Fruit fly (Drosophila melanogaster) whole organism, wandering third instar larva: ENCODE results near the gene CG7523.

Experiments used
- Abd-B ChIP-seq: fragments of >200 bp; optimal IDR thresholded peaks from 2 replicates; lab custom pipeline; 2017; ENCODE audit warnings: missing biosample characterization, missing genetic modification characterization
- CG32264 ChIP-seq: fragments of 200-800 bp; sonication (Bioruptor generic); optimal IDR thresholded peaks from 2 replicates; lab custom pipeline; 2016; ENCODE audit warnings: missing biosample characterization, missing genetic modification characterization
- CG9705 ChIP-seq: fragments of 200-800 bp; sonication (Bioruptor generic); optimal IDR thresholded peaks from 2 replicates; lab custom pipeline; 2018; ENCODE audit warnings: missing biosample characterization, mild to moderate bottlenecking, missing genetic modification characterization
- CrebA ChIP-seq: fragments of 200-800 bp; sonication (Bioruptor generic); optimal IDR thresholded peaks from 2 replicates; lab custom pipeline; 2016; ENCODE audit warnings: missing biosample characterization, mild to moderate bottlenecking, missing genetic modification characterization, borderline replicate concordance
- Dfd ChIP-seq: fragments of >200 bp; optimal IDR thresholded peaks from 2 replicates; lab custom pipeline; 2017; ENCODE audit warnings: missing biosample characterization, missing genetic modification characterization
- Dif ChIP-seq: fragments of 200-275, 200-300 bp; sonication (Bioruptor generic); optimal IDR thresholded peaks from 2 replicates; lab custom pipeline; 2018; ENCODE audit warnings: missing biosample characterization, missing genetic modification characterization; ENCODE audit not compliant: partially characterized antibody
- GATAd ChIP-seq: sonication (Bioruptor generic); optimal IDR thresholded peaks from 2 replicates; lab custom pipeline; 2016; ENCODE audit warnings: missing biosample characterization, missing genetic modification characterization
- HLH106 ChIP-seq: fragments of 200-800 bp; optimal IDR thresholded peaks from 3 replicates; lab custom pipeline; 2019; ENCODE audit warnings: missing biosample characterization, mild to moderate bottlenecking, missing genetic modification characterization, moderate library complexity
- Hnf4 ChIP-seq: fragments of 200-800 bp; sonication (Bioruptor generic); optimal IDR thresholded peaks from 2 replicates; lab custom pipeline; 2016; ENCODE audit warnings: missing biosample characterization, mild to moderate bottlenecking, missing genetic modification characterization
- Hr78 ChIP-seq: fragments of >200 bp; optimal IDR thresholded peaks from 2 replicates; lab custom pipeline; 2017; ENCODE audit warnings: missing biosample characterization, missing genetic modification characterization
- Hr83 ChIP-seq: fragments of 200-300 bp; sonication (Bioruptor generic); optimal IDR thresholded peaks from 2 replicates; lab custom pipeline; 2016; ENCODE audit warnings: missing biosample characterization, mild to moderate bottlenecking, missing genetic modification characterization, moderate library complexity; ENCODE audit not compliant: poor library complexity, severe bottlenecking
- Jra ChIP-seq: sonication (Bioruptor generic); optimal IDR thresholded peaks from 2 replicates; lab custom pipeline; 2016; ENCODE audit warnings: missing biosample characterization, missing genetic modification characterization
- Mio ChIP-seq: sonication (Bioruptor generic); optimal IDR thresholded peaks from 2 replicates; lab custom pipeline; 2016; ENCODE audit warnings: missing biosample characterization, missing genetic modification characterization
- Myc ChIP-seq: fragments of >200 bp; optimal IDR thresholded peaks from 2 replicates; lab custom pipeline; 2017
- N ChIP-seq: fragments of >200 bp; optimal IDR thresholded peaks from 2 replicates; lab custom pipeline; 2018; ENCODE audit warnings: missing biosample characterization, missing external identifiers, missing genetic modification characterization
- OdsH ChIP-seq: fragments of 200-800 bp; sonication (Bioruptor generic); optimal IDR thresholded peaks from 2 replicates; lab custom pipeline; 2016; ENCODE audit warnings: missing biosample characterization, mild to moderate bottlenecking, missing genetic modification characterization
- Rel ChIP-seq, 2 experiments: fragments of 200-800 bp; sonication (Bioruptor generic) in 1 of 2; optimal IDR thresholded peaks; 2 replicates in 1 of 2; 3 replicates in 1 of 2; lab custom pipeline; 2016 to 2019; ENCODE audit warnings: mild to moderate bottlenecking in 2 of 2, missing biosample characterization in 2 of 2, missing genetic modification characterization in 2 of 2, moderate library complexity in 1 of 2
- Sp1 ChIP-seq: fragments of 200-800 bp; sonication (Bioruptor generic); optimal IDR thresholded peaks from 3 replicates; lab custom pipeline; 2019; ENCODE audit warnings: missing biosample characterization, mild to moderate bottlenecking, missing genetic modification characterization, moderate library complexity
- Vsx2 ChIP-seq: fragments of 200-300, 225-300 bp; sonication (Bioruptor generic); optimal IDR thresholded peaks from 2 replicates; lab custom pipeline; 2018; ENCODE audit warnings: missing biosample characterization, missing genetic modification characterization; ENCODE audit not compliant: partially characterized antibody
- br ChIP-seq: fragments of 200-800 bp; sonication (Bioruptor generic); optimal IDR thresholded peaks from 2 replicates; lab custom pipeline; 2016; ENCODE audit warnings: missing biosample characterization, missing genetic modification characterization
- brk ChIP-seq: fragments of 200-800 bp; sonication (Bioruptor generic); optimal IDR thresholded peaks from 2 replicates; lab custom pipeline; 2016; ENCODE audit warnings: missing biosample characterization, mild to moderate bottlenecking, missing genetic modification characterization
- dl ChIP-seq, 2 experiments: fragments of 175-275, 200-275 bp in 1 of 2; fragments of 200-275 bp in 1 of 2; sonication (Bioruptor generic); optimal IDR thresholded peaks; lab custom pipeline; 2018; ENCODE audit warnings: mild to moderate bottlenecking in 2 of 2, missing biosample characterization in 2 of 2, missing genetic modification characterization in 2 of 2, moderate library complexity in 2 of 2; ENCODE audit not compliant: partially characterized antibody in 2 of 2, insufficient read depth in 1 of 2
- dmrt93B ChIP-seq: fragments of 200-800 bp; sonication (Bioruptor generic); optimal IDR thresholded peaks from 2 replicates; lab custom pipeline; 2018; ENCODE audit warnings: missing biosample characterization, mild to moderate bottlenecking, missing genetic modification characterization
- dsf ChIP-seq: sonication (Bioruptor generic); optimal IDR thresholded peaks from 2 replicates; lab custom pipeline; 2016; ENCODE audit warnings: missing biosample characterization, missing genetic modification characterization, borderline replicate concordance
- ey ChIP-seq: fragments of 200-800 bp; sonication (Bioruptor generic); optimal IDR thresholded peaks from 2 replicates; lab custom pipeline; 2016; ENCODE audit warnings: missing biosample characterization, missing genetic modification characterization
- foxo ChIP-seq, 2 experiments: fragments of 200-800 bp; sonication (Bioruptor generic); optimal IDR thresholded peaks; 2 replicates in 1 of 2; 3 replicates in 1 of 2; lab custom pipeline; 2016 to 2017; ENCODE audit warnings: missing biosample characterization in 2 of 2, missing genetic modification characterization in 2 of 2
- fru ChIP-seq: fragments of 200-800 bp; sonication (Bioruptor generic); optimal IDR thresholded peaks from 3 replicates; lab custom pipeline; 2016; ENCODE audit warnings: missing biosample characterization, mild to moderate bottlenecking, missing genetic modification characterization
- h ChIP-seq: fragments of 200-800 bp; sonication (Bioruptor generic); optimal IDR thresholded peaks from 3 replicates; lab custom pipeline; 2016; ENCODE audit warnings: missing biosample characterization, mild to moderate bottlenecking, missing genetic modification characterization
- jim ChIP-seq: fragments of 175-275, 200-325 bp; sonication (Bioruptor generic); optimal IDR thresholded peaks from 2 replicates; lab custom pipeline; 2016; ENCODE audit warnings: missing biosample characterization, mild to moderate bottlenecking, missing genetic modification characterization
- lola ChIP-seq: fragments of >200 bp; optimal IDR thresholded peaks from 2 replicates; lab custom pipeline; 2017; ENCODE audit warnings: missing biosample characterization, missing genetic modification characterization
- pan ChIP-seq: fragments of >200 bp; optimal IDR thresholded peaks from 2 replicates; lab custom pipeline; 2017
- psq ChIP-seq: fragments of 200-800 bp; sonication (Bioruptor generic); optimal IDR thresholded peaks from 3 replicates; lab custom pipeline; 2017; ENCODE audit warnings: missing biosample characterization, mild to moderate bottlenecking, missing genetic modification characterization, moderate library complexity
- rgr ChIP-seq: fragments of 200-800 bp; sonication (Bioruptor generic); optimal IDR thresholded peaks from 3 replicates; lab custom pipeline; 2016; ENCODE audit warnings: missing biosample characterization, mild to moderate bottlenecking, missing genetic modification characterization
- sage ChIP-seq: fragments of 200-800 bp; sonication (Bioruptor generic); optimal IDR thresholded peaks from 2 replicates; lab custom pipeline; 2016; ENCODE audit warnings: missing biosample characterization, mild to moderate bottlenecking, missing genetic modification characterization
- sv ChIP-seq: fragments of 200-800 bp; sonication (Bioruptor generic); optimal IDR thresholded peaks from 3 replicates; lab custom pipeline; 2016; ENCODE audit warnings: missing biosample characterization, missing genetic modification characterization
- tai ChIP-seq: sonication (Bioruptor generic); optimal IDR thresholded peaks from 2 replicates; lab custom pipeline; 2016; ENCODE audit warnings: missing biosample characterization, missing genetic modification characterization
- usp ChIP-seq: fragments of >200 bp; optimal IDR thresholded peaks from 2 replicates; lab custom pipeline; 2017; ENCODE audit warnings: missing biosample characterization, missing genetic modification characterization
- woc ChIP-seq: sonication (Bioruptor generic); optimal IDR thresholded peaks from 2 replicates; lab custom pipeline; 2016; ENCODE audit warnings: missing biosample characterization, mild to moderate bottlenecking, missing genetic modification characterization

CG7523 gene

DNA sequence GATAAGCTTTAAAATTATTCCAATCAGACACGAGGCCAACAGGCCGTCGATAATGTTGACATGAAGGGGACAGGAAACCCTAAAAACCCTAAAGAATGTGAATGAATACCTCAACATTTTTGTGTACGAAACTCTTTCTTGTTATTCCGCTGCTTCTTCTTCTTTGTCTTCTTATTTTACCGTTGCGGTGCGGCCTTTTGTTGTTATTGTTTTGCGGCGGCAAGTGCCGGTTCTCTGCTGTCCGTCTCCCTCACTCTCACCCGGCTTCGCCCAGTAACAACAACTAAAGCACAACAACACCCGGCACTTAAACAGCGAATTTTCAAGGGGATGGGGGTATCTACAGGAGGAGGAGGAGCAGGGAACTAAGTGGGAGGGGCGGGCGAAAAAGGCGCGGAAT lies 43.7 kb upstream of the CG7523 start:
- no peak for TF ChIP-seq HLH106
- no peak for TF ChIP-seq Vsx2
- no peak for TF ChIP-seq N (GFP tag; lab: Kevin White, UChicago)
- no peak for TF ChIP-seq GATAd (GFP tag; lab: Kevin White, UChicago)
- TF ChIP-seq CrebA (GFP tag; lab: Kevin White, UChicago) = no peak
- TF ChIP-seq woc (GFP tag; lab: Kevin White, UChicago) = no peak
- TF ChIP-seq CG9705 = no peak
- TF ChIP-seq dl (GFP tag; optimal IDR thresholded peaks at IDR 0.05; lab: Kevin White, UChicago; ENCODE audit: insufficient read depth in 1 of 2, partially characterized antibody in 2 of 2) = no peak
- no peak for TF ChIP-seq sage (GFP tag; lab: Kevin White, UChicago)
- no peak for TF ChIP-seq Dif
- no peak for TF ChIP-seq lola (GFP tag; lab: Kevin White, UChicago)
- no peak for TF ChIP-seq jim (GFP tag; lab: Kevin White, UChicago)
- TF ChIP-seq ey (GFP tag; lab: Kevin White, UChicago) = no peak
- TF ChIP-seq Rel (GFP tag; optimal IDR thresholded peaks at IDR 0.05; lab: Kevin White, UChicago) = no peak
- TF ChIP-seq Rel (tag; optimal IDR thresholded peaks at IDR 0.05; lab: Kevin White, UChicago) = no peak
- TF ChIP-seq foxo (GFP tag; optimal IDR thresholded peaks at IDR 0.05; lab: Kevin White, UChicago) = no peak

DNA sequence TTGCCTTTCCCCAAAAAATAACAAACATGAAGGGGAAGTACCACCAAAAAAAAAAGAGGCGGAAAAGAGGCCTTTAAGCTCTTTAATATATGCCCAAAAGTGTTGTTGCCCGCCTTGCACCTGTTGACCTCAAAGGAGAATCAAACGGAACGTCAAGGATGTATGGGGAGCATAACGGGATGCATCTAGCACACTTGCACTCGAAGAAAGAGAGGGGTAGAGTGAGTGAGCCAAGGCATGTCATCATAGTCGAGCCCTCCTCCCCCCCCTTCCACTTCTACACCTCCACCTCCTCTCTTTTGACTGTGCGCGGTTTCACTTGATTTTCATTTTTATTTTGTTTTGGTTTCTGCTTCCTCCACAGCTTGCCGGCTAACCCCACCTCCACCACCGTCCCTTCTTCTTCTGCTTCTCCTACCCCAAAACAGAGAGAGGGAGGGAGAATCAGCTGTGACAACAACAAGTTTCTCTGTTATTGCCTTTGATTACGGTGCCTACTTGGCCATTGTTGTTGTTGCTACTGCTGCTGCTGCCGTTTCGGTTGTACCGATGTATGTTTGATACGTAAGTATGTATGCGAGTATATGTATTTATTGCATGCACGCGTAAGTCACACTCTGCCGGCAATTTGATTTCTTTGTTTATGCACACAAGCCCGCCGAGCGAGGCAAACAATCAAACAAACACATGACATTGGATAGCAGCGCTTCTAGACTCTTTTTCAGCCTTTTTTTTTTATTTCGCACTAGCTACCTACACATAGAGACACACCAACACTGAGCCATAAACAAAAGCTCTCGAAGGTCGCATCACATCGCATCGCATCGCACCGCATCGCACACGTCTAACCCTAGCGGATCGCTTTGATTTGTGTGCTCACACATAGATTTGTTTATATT lies 42.2 kb upstream of the CG7523 start:
- TF ChIP-seq OdsH (GFP tag; lab: Kevin White, UChicago) (no peak), Jra (GFP tag; lab: Kevin White, UChicago) (no peak), ey (GFP tag; lab: Kevin White, UChicago) (no peak), N (GFP tag; lab: Kevin White, UChicago) (no peak), Hr83 (peak; percentile 81), CG32264 (GFP tag; lab: Kevin White, UChicago) (no peak), dmrt93B (GFP tag; lab: Kevin White, UChicago) (no peak), Sp1 (GFP tag; lab: Kevin White, UChicago) (no peak), dl (GFP tag; optimal IDR thresholded peaks at IDR 0.05; lab: Kevin White, UChicago; ENCODE audit: insufficient read depth in 1 of 2, partially characterized antibody in 2 of 2) (no peak), Dif (no peak), CrebA (GFP tag; lab: Kevin White, UChicago) (no peak), usp (GFP tag; lab: Kevin White, UChicago) (no peak), Myc (lab: Kevin White, UChicago) (no peak), Rel (GFP tag; optimal IDR thresholded peaks at IDR 0.05; lab: Kevin White, UChicago) (no peak), Rel (tag; optimal IDR thresholded peaks at IDR 0.05; lab: Kevin White, UChicago) (peak; percentile 65), Dfd (no peak), Hnf4 (GFP tag; lab: Kevin White, UChicago) (peak; percentile 19), Hr78 (GFP tag; lab: Kevin White, UChicago) (no peak), brk (no peak), sage (GFP tag; lab: Kevin White, UChicago) (no peak), Vsx2 (no peak), tai (no peak), fru (GFP tag; lab: Kevin White, UChicago) (no peak), psq (GFP tag; lab: Kevin White, UChicago) (peak; percentile 89), Mio (no peak), sv (no peak), h (GFP tag; lab: Kevin White, UChicago) (peak; percentile 21), jim (GFP tag; lab: Kevin White, UChicago) (peak; percentile 22), foxo (GFP tag; optimal IDR thresholded peaks at IDR 0.05; lab: Kevin White, UChicago) (peak in 1 of 2 experiments; percentile 19), Abd-B (no peak), CG9705 (no peak), lola (GFP tag; lab: Kevin White, UChicago) (no peak), br (GFP tag; lab: Kevin White, UChicago) (no peak), rgr (no peak), woc (GFP tag; lab: Kevin White, UChicago) (no peak), pan (no peak), GATAd (GFP tag; lab: Kevin White, UChicago) (no peak), dsf (GFP tag; lab: Kevin White, UChicago) (no peak), HLH106 (no peak)
